Worm (Caenorhabditis elegans) whole organism, L2 larva: ENCODE measurements around the gene R13A5.15.

Source experiments
- crh-2 ChIP-seq: sonication (generic microtip); optimal IDR thresholded peaks from 2 replicates; lab custom pipeline; 2017; ENCODE audit warnings: missing biosample characterization, missing genetic modification characterization
- egl-27 ChIP-seq: sonication (generic microtip); optimal IDR thresholded peaks from 3 replicates; lab custom pipeline; 2017; ENCODE audit warnings: missing biosample characterization, missing genetic modification reagents, missing genetic modification characterization
- lin-39 ChIP-seq: fragments of 150-350 bp; optimal IDR thresholded peaks from 2 replicates; lab custom pipeline; 2014; ENCODE audit warnings: missing biosample characterization, missing genetic modification reagents, missing genetic modification characterization
- mbf-1 ChIP-seq: sonication (generic microtip); optimal IDR thresholded peaks from 2 replicates; lab custom pipeline; 2017; ENCODE audit warnings: missing biosample characterization, missing genetic modification characterization
- nhr-11 ChIP-seq: fragments of 150-350 bp; optimal IDR thresholded peaks from 2 replicates; lab custom pipeline; 2014; ENCODE audit warnings: missing biosample characterization, missing genetic modification characterization
- nhr-12 ChIP-seq: fragments of 150-350 bp; optimal IDR thresholded peaks from 2 replicates; lab custom pipeline; 2014; ENCODE audit warnings: missing biosample characterization, missing genetic modification characterization
- nhr-25 ChIP-seq: fragments of 150-350 bp; sonication (generic microtip); optimal IDR thresholded peaks from 3 replicates; lab custom pipeline; 2014; ENCODE audit warnings: missing biosample characterization, missing genetic modification characterization
- nhr-6 ChIP-seq: fragments of 150-350 bp; optimal IDR thresholded peaks from 2 replicates; lab custom pipeline; 2014; ENCODE audit warnings: missing biosample characterization, missing genetic modification characterization
- nhr-77 ChIP-seq: fragments of 150-350 bp; optimal IDR thresholded peaks from 2 replicates; lab custom pipeline; 2014; ENCODE audit warnings: missing biosample characterization, missing genetic modification characterization
- sem-4 ChIP-seq: fragments of 150-350 bp; optimal IDR thresholded peaks from 2 replicates; lab custom pipeline; 2014; ENCODE audit warnings: missing biosample characterization, missing genetic modification reagents, missing genetic modification characterization
- ztf-11 ChIP-seq: sonication (generic microtip); optimal IDR thresholded peaks from 2 replicates; lab custom pipeline; 2017; ENCODE audit warnings: missing biosample characterization, missing genetic modification characterization

The R13A5.15 gene

ce11 chrIII:7542037-7542436 lies 46.1 kb downstream of the R13A5.15 start:
- TF ChIP-seq ztf-11 (tag; lab: Kevin White, UChicago) (no peak), mbf-1 (tag; lab: Kevin White, UChicago) (no peak), egl-27 (tag; lab: Kevin White, UChicago) (no peak), nhr-77 (tag; lab: Kevin White, UChicago) (no peak), nhr-11 (tag; lab: Kevin White, UChicago) (no peak), nhr-25 (tag; lab: Kevin White, UChicago) (no peak), nhr-6 (tag; lab: Kevin White, UChicago) (no peak), nhr-12 (tag; lab: Kevin White, UChicago) (no peak), lin-39 (tag; lab: Kevin White, UChicago) (no peak), sem-4 (no peak), crh-2 (tag; lab: Kevin White, UChicago) (no peak)
